Fruit fly (Drosophila melanogaster) whole organism, prepupa: ENCODE results near the gene CG17234.

ENCODE experiments used
- Blimp-1 ChIP-seq: fragments of 200-800 bp; sonication (Bioruptor generic); optimal IDR thresholded peaks from 3 replicates; lab custom pipeline; 2017; ENCODE audit warnings: missing biosample characterization, missing genetic modification characterization, mild to moderate bottlenecking, moderate library complexity, missing genetic modification reagents
- CG10669 ChIP-seq: fragments of 200-800 bp; sonication (Bioruptor generic); optimal IDR thresholded peaks from 3 replicates; lab custom pipeline; 2018; ENCODE audit warnings: missing biosample characterization, mild to moderate bottlenecking, missing genetic modification characterization, moderate library complexity
- CG11762 ChIP-seq: fragments of 200-800 bp; sonication (Bioruptor generic); optimal IDR thresholded peaks from 3 replicates; lab custom pipeline; 2016; ENCODE audit warnings: missing biosample characterization, missing genetic modification characterization; ENCODE audit not compliant: insufficient read depth
- CG15336 ChIP-seq: fragments of 200-800 bp; sonication (Bioruptor generic); IDR thresholded peaks from 2 replicates; pipeline ENCODE4 v1.3.6; 2022; ENCODE audit warnings: missing biosample characterization, missing genetic modification characterization
- CG1621 ChIP-seq: fragments of 200-800 bp; sonication (Bioruptor generic); optimal IDR thresholded peaks from 3 replicates; lab custom pipeline; 2018; ENCODE audit warnings: missing biosample characterization, mild to moderate bottlenecking, missing genetic modification characterization
- CG3032 ChIP-seq: fragments of 200-800 bp; optimal IDR thresholded peaks from 2 replicates; lab custom pipeline; 2019; ENCODE audit warnings: missing biosample characterization, mild to moderate bottlenecking, missing genetic modification characterization, moderate library complexity
- CG32006 ChIP-seq: fragments of 200-800 bp; sonication (Bioruptor generic); optimal IDR thresholded peaks from 3 replicates; lab custom pipeline; 2017; ENCODE audit warnings: missing biosample characterization, mild to moderate bottlenecking, missing genetic modification characterization
- CG34406 ChIP-seq: fragments of 200-800 bp; sonication (Bioruptor generic); optimal IDR thresholded peaks from 3 replicates; lab custom pipeline; 2016; ENCODE audit warnings: missing biosample characterization, missing genetic modification characterization
- CG3919 ChIP-seq: fragments of 200-800 bp; sonication (Bioruptor generic); optimal IDR thresholded peaks from 3 replicates; lab custom pipeline; 2016; ENCODE audit warnings: missing biosample characterization, missing genetic modification characterization
- CG6276 ChIP-seq: fragments of 200-800 bp; sonication (Bioruptor generic); optimal IDR thresholded peaks from 2 replicates; lab custom pipeline; 2017; ENCODE audit warnings: missing biosample characterization, mild to moderate bottlenecking, missing genetic modification characterization
- CG6792 ChIP-seq: fragments of 200-800 bp; sonication (Bioruptor generic); optimal IDR thresholded peaks from 3 replicates; lab custom pipeline; 2016; ENCODE audit warnings: missing biosample characterization, missing genetic modification characterization
- CG7368 ChIP-seq: fragments of 200-800 bp; sonication (Bioruptor generic); optimal IDR thresholded peaks from 3 replicates; lab custom pipeline; 2016; ENCODE audit warnings: missing biosample characterization, missing genetic modification characterization
- CG8119 ChIP-seq: fragments of 200-800 bp; sonication (Bioruptor generic); IDR thresholded peaks from 3 replicates; pipeline ENCODE4 v1.3.6; 2022; ENCODE audit warnings: missing biosample characterization, missing genetic modification characterization
- CG8319 ChIP-seq: fragments of 200-800 bp; sonication (Bioruptor generic); optimal IDR thresholded peaks from 3 replicates; lab custom pipeline; 2016; ENCODE audit warnings: missing biosample characterization, missing genetic modification characterization
- CG8632 ChIP-seq: fragments of 200-800 bp; sonication (Bioruptor generic); optimal IDR thresholded peaks from 3 replicates; lab custom pipeline; 2016; ENCODE audit warnings: missing biosample characterization, missing genetic modification characterization
- CG9139 ChIP-seq: fragments of 200-800 bp; sonication (Bioruptor generic); optimal IDR thresholded peaks from 3 replicates; lab custom pipeline; 2017; ENCODE audit warnings: missing biosample characterization, mild to moderate bottlenecking, missing genetic modification characterization
- Eip75B ChIP-seq: fragments of 200-800 bp; sonication (Bioruptor generic); optimal IDR thresholded peaks from 3 replicates; lab custom pipeline; 2016; ENCODE audit warnings: missing biosample characterization, missing genetic modification characterization
- Eip93F ChIP-seq: fragments of 200-800 bp; sonication (Bioruptor generic); optimal IDR thresholded peaks from 2 replicates; lab custom pipeline; 2016; ENCODE audit warnings: missing biosample characterization, mild to moderate bottlenecking, missing genetic modification characterization
- Ets21C ChIP-seq: fragments of 200-800 bp; sonication (Bioruptor generic); optimal IDR thresholded peaks from 3 replicates; lab custom pipeline; 2016; ENCODE audit warnings: missing biosample characterization, missing genetic modification characterization
- Hr39 ChIP-seq: fragments of 200-800 bp; sonication (Bioruptor generic); optimal IDR thresholded peaks from 2 replicates; lab custom pipeline; 2016; ENCODE audit warnings: missing biosample characterization, missing genetic modification characterization
- Met ChIP-seq: fragments of 200-800 bp; sonication (Bioruptor generic); optimal IDR thresholded peaks from 3 replicates; lab custom pipeline; 2016; ENCODE audit warnings: missing biosample characterization, missing genetic modification characterization
- Sox102F ChIP-seq: fragments of 200-800 bp; sonication (Bioruptor generic); optimal IDR thresholded peaks from 2 replicates; lab custom pipeline; 2016; ENCODE audit warnings: missing biosample characterization, mild to moderate bottlenecking, missing genetic modification characterization
- achi ChIP-seq: fragments of 200-800 bp; sonication (Bioruptor generic); optimal IDR thresholded peaks from 3 replicates; lab custom pipeline; 2016; ENCODE audit warnings: missing biosample characterization, missing genetic modification characterization
- acj6 ChIP-seq: fragments of 200-800 bp; sonication (Bioruptor generic); optimal IDR thresholded peaks from 3 replicates; lab custom pipeline; 2016; ENCODE audit warnings: missing biosample characterization, missing genetic modification characterization
- cyc ChIP-seq: fragments of 200-800 bp; sonication (Bioruptor generic); optimal IDR thresholded peaks from 3 replicates; lab custom pipeline; 2016; ENCODE audit warnings: missing biosample characterization, missing genetic modification characterization
- dac ChIP-seq: fragments of 200-800 bp; sonication (Bioruptor generic); optimal IDR thresholded peaks from 2 replicates; lab custom pipeline; 2017; ENCODE audit warnings: missing biosample characterization, mild to moderate bottlenecking, missing genetic modification characterization
- fd59A ChIP-seq: fragments of 200-800 bp; sonication (Bioruptor generic); optimal IDR thresholded peaks from 2 replicates; lab custom pipeline; 2017; ENCODE audit warnings: missing biosample characterization, mild to moderate bottlenecking, missing genetic modification characterization, missing genetic modification reagents
- fd85E ChIP-seq: fragments of 200-800 bp; sonication (Bioruptor generic); optimal IDR thresholded peaks from 3 replicates; lab custom pipeline; 2016; ENCODE audit warnings: missing biosample characterization, missing genetic modification characterization
- pdm3 ChIP-seq: fragments of 200-800 bp; sonication (Bioruptor generic); optimal IDR thresholded peaks from 3 replicates; lab custom pipeline; 2016; ENCODE audit warnings: missing biosample characterization, missing genetic modification characterization
- salr ChIP-seq, 2 experiments: fragments of 200-800 bp; sonication (Bioruptor generic); optimal IDR thresholded peaks; 3 replicates each; lab custom pipeline; 2016 to 2018; ENCODE audit warnings: missing biosample characterization in 2 of 2, missing genetic modification characterization in 2 of 2, mild to moderate bottlenecking in 1 of 2
- ss ChIP-seq, 2 experiments: fragments of 200-800 bp; sonication (Bioruptor generic); optimal IDR thresholded peaks; 2 replicates in 1 of 2; 3 replicates in 1 of 2; lab custom pipeline; 2017 to 2018; ENCODE audit warnings: mild to moderate bottlenecking in 2 of 2, missing biosample characterization in 2 of 2, missing genetic modification characterization in 2 of 2, moderate library complexity in 1 of 2
- svp ChIP-seq: fragments of 200-800 bp; sonication (Bioruptor generic); peaks from one replicate; lab custom pipeline; 2016; ENCODE audit warnings: missing biosample characterization, missing genetic modification characterization
- topi ChIP-seq: fragments of 200-800 bp; sonication (Bioruptor generic); optimal IDR thresholded peaks from 3 replicates; lab custom pipeline; 2016; ENCODE audit warnings: missing biosample characterization, missing genetic modification characterization
- vri ChIP-seq: fragments of 200-800 bp; sonication (Bioruptor generic); optimal IDR thresholded peaks from 3 replicates; lab custom pipeline; 2016; ENCODE audit warnings: missing biosample characterization, mild to moderate bottlenecking, missing genetic modification characterization

Gene CG17234

DNA sequence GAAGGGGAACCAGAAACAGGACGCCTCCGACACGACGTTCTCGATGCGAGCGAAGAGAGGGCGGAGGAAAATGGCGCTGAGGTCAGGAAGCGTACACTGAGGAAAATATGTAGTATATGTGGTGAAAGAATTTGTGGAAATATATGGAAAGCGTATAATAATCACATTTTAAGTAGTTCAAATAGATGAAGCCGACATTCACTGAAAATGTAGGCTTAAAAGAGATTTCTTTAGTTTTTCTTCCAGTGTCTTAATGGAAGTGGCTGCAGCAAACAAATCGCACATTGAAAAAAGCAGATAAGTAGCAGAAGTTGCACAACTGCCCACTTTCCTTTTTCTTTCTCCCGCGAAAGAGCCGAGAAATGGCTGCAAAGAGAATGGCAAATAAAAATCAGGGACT, 3.3 kb upstream of the CG17234 start (continued):
- TF ChIP-seq vri (GFP tag; lab: Kevin White, UChicago) (no peak), fd85E (GFP tag; lab: Kevin White, UChicago) (no peak), Sox102F (GFP tag; lab: Kevin White, UChicago) (no peak)

dm6 chr2L:2251175-2251574, 1.7 kb upstream of the CG17234 start, which contains the start of gene Ser12:
Gene Ser12 (minus strand): TSS chr2L:2251275.
- TF ChIP-seq Met (GFP tag; lab: Kevin White, UChicago) (no peak), CG6792 (GFP tag; lab: Kevin White, UChicago) (no peak), Sox102F (GFP tag; lab: Kevin White, UChicago) (no peak), Hr39 (no peak), salr (GFP tag; optimal IDR thresholded peaks at IDR 0.05; lab: Kevin White, UChicago) (no peak), achi (GFP tag; lab: Kevin White, UChicago) (no peak), CG3919 (no peak), Eip75B (GFP tag; lab: Kevin White, UChicago) (no peak)

DNA sequence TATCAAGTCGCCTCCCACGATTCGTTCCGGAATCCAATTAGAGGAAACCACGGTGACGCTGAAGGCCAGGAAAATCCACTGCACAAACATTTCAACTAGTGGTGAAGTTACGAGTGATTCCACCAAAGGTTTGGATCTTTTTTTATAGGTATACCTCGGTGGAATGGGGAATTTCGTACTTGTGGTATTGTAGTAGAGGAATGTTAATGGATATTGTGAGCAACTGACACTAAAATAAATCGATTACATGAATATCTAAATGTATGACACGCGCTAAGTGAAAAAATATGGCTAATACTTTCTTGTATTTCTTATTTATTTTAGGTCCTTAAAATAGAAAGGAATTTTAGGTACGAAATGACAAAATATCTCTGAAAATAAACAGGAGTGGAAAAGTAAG, 604 bp upstream of the CG17234 start, which contains the start of gene CG17239:
Gene CG17239, minus strand, starts transcription at position 101 of the 400 bp plus-strand sequence.
- TF ChIP-seq Ets21C: no peak
- TF ChIP-seq Blimp-1 (GFP tag; lab: Kevin White, UChicago): no peak
- TF ChIP-seq ss (GFP tag; optimal IDR thresholded peaks at IDR 0.05; lab: Kevin White, UChicago): no peak
- TF ChIP-seq salr (GFP tag; optimal IDR thresholded peaks at IDR 0.05; lab: Kevin White, UChicago): no peak
- no peak for TF ChIP-seq topi
- TF ChIP-seq achi (GFP tag; lab: Kevin White, UChicago): no peak
- TF ChIP-seq CG8119 (GFP tag; lab: Robert Waterston, UW): no peak
- no peak for TF ChIP-seq CG6276 (GFP tag; lab: Kevin White, UChicago)
- TF ChIP-seq CG3032 (tag; lab: Kevin White, UChicago): no peak
- no peak for TF ChIP-seq CG10669
- TF ChIP-seq CG8319 (GFP tag; lab: Kevin White, UChicago): no peak
- TF ChIP-seq CG32006 (GFP tag; lab: Kevin White, UChicago): no peak
- TF ChIP-seq pdm3: no peak
- TF ChIP-seq fd59A: no peak
- no peak for TF ChIP-seq Sox102F (GFP tag; lab: Kevin White, UChicago)
- no peak for TF ChIP-seq svp
- TF ChIP-seq CG34406: no peak
- no peak for TF ChIP-seq CG9139 (GFP tag; lab: Kevin White, UChicago)

- no peak for TF ChIP-seq acj6 (GFP tag; lab: Kevin White, UChicago)
- no peak for TF ChIP-seq Sox102F (GFP tag; lab: Kevin White, UChicago)
- no peak for TF ChIP-seq CG8632 (GFP tag; lab: Kevin White, UChicago)
- no peak for TF ChIP-seq CG11762 (GFP tag; lab: Kevin White, UChicago)
- no peak for TF ChIP-seq cyc (GFP tag; lab: Kevin White, UChicago)
- no peak for TF ChIP-seq topi
- no peak for TF ChIP-seq CG15336 (GFP tag; lab: Robert Waterston, UW)
- TF ChIP-seq dac (GFP tag; lab: Kevin White, UChicago): no peak
- no peak for TF ChIP-seq Eip93F (GFP tag; lab: Kevin White, UChicago)
Measured at dm6 chr2L:2254950-2255349, 2.1 kb downstream of the CG17234 start, which contains the start of gene Send1. Gene Send1 (minus strand): TSS chr2L:2255050.

DNA sequence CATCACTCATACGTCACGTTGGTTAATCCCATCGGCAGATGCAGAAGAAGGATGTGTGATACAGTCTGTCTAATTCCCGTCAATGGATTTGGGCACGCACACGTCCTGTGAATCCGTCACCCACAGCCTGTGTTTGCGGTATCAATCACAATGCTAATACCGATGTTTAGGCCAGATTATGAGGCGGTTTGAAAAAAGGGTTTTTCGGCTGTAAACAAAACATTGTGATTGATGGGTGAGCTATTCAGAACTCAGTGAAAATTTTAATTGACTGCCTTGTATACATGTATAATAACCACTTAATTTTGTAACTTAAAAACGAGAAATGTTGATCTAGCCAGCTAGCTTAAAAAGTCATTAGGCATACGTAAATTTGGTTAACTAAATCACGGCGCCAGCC, 10.3 kb downstream of the CG17234 start, which contains the start of gene CG4270:
Gene CG4270, plus strand, starts transcription at position 301 of the 400 bp plus-strand sequence.
- TF ChIP-seq CG1621 (tag; lab: Kevin White, UChicago): no peak
- TF ChIP-seq Hr39: no peak
- no peak for TF ChIP-seq CG7368 (GFP tag; lab: Kevin White, UChicago)
